Worm (Caenorhabditis elegans) whole organism, L2 larva: ENCODE results near the gene hst-3.1.

Experiments
- C34F6.9 ChIP-seq: fragments of 150-350 bp; optimal IDR thresholded peaks from 2 replicates; lab custom pipeline; 2014; ENCODE audit warnings: missing biosample characterization, missing genetic modification characterization
- F13H6.1 ChIP-seq: sonication (generic microtip); optimal IDR thresholded peaks from 2 replicates; lab custom pipeline; 2016; ENCODE audit warnings: missing genetic modification characterization, missing compliant biosample characterization
- R02D3.7 ChIP-seq: fragments of 150-350 bp; optimal IDR thresholded peaks from 2 replicates; lab custom pipeline; 2014; ENCODE audit warnings: missing biosample characterization, missing genetic modification characterization
- Y55F3AM.14 ChIP-seq: fragments of 200-800 bp; sonication (Bioruptor generic); optimal IDR thresholded peaks from 2 replicates; lab custom pipeline; 2018; ENCODE audit warnings: mild to moderate bottlenecking, missing genetic modification characterization, missing compliant biosample characterization
- ZK546.5 ChIP-seq: sonication (generic microtip); optimal IDR thresholded peaks from 2 replicates; lab custom pipeline; 2017; ENCODE audit warnings: missing biosample characterization, missing genetic modification characterization
- alr-1 ChIP-seq: fragments of 150-350 bp; optimal IDR thresholded peaks from 2 replicates; lab custom pipeline; 2014; ENCODE audit warnings: missing biosample characterization, missing genetic modification characterization
- aly-2 ChIP-seq: fragments of 150-350 bp; optimal IDR thresholded peaks from 2 replicates; lab custom pipeline; 2014; ENCODE audit warnings: missing biosample characterization, missing genetic modification characterization
- ama-1 ChIP-seq: fragments of 150-350 bp; optimal IDR thresholded peaks from 2 replicates; lab custom pipeline; 2018; ENCODE audit warnings: inconsistent platforms
- blmp-1 ChIP-seq: sonication (generic microtip); optimal IDR thresholded peaks from 2 replicates; lab custom pipeline; 2017; ENCODE audit warnings: missing genetic modification characterization, mild to moderate bottlenecking, missing compliant biosample characterization, antibody characterized with exemption, moderate library complexity; ENCODE audit not compliant: insufficient read depth
- ceh-16 ChIP-seq: fragments of 150-350 bp; optimal IDR thresholded peaks from 2 replicates; lab custom pipeline; 2014; ENCODE audit warnings: missing biosample characterization, missing genetic modification characterization
- crh-2 ChIP-seq: sonication (generic microtip); optimal IDR thresholded peaks from 2 replicates; lab custom pipeline; 2017; ENCODE audit warnings: missing biosample characterization, missing genetic modification characterization
- egl-27 ChIP-seq: sonication (generic microtip); optimal IDR thresholded peaks from 3 replicates; lab custom pipeline; 2017; ENCODE audit warnings: missing biosample characterization, missing genetic modification reagents, missing genetic modification characterization
- elt-1 ChIP-seq: fragments of 150-350 bp; optimal IDR thresholded peaks from 2 replicates; lab custom pipeline; 2014; ENCODE audit warnings: missing biosample characterization, missing genetic modification characterization
- elt-3 ChIP-seq: sonication (generic microtip); optimal IDR thresholded peaks from 2 replicates; lab custom pipeline; 2017; ENCODE audit warnings: missing biosample characterization, missing genetic modification characterization
- fos-1 ChIP-seq: fragments of 150-350 bp; optimal IDR thresholded peaks from 2 replicates; lab custom pipeline; 2014; ENCODE audit warnings: missing biosample characterization, missing genetic modification characterization
- gmeb-1 ChIP-seq: fragments of 150-350 bp; optimal IDR thresholded peaks from 2 replicates; lab custom pipeline; 2014; ENCODE audit warnings: missing biosample characterization, missing genetic modification characterization
- lin-11 ChIP-seq: fragments of 150-350 bp; sonication (generic microtip); optimal IDR thresholded peaks from 2 replicates; lab custom pipeline; 2014; ENCODE audit warnings: missing biosample characterization, missing genetic modification characterization, inconsistent platforms, mixed read lengths
- lin-13 ChIP-seq: fragments of 150-350 bp; optimal IDR thresholded peaks from 2 replicates; lab custom pipeline; 2014; ENCODE audit warnings: missing biosample characterization, missing genetic modification reagents, missing genetic modification characterization
- lin-39 ChIP-seq: fragments of 150-350 bp; optimal IDR thresholded peaks from 2 replicates; lab custom pipeline; 2014; ENCODE audit warnings: missing biosample characterization, missing genetic modification reagents, missing genetic modification characterization
- lsy-2 ChIP-seq, 2 experiments: fragments of 150-350 bp in 1 of 2; sonication (generic microtip) in 1 of 2; optimal IDR thresholded peaks; 2 replicates each; lab custom pipeline; 2014 to 2017; ENCODE audit warnings: missing biosample characterization in 2 of 2, missing genetic modification characterization in 2 of 2
- mab-5 ChIP-seq: fragments of 150-350 bp; optimal IDR thresholded peaks from 2 replicates; lab custom pipeline; 2014; ENCODE audit warnings: missing biosample characterization, missing genetic modification characterization
- mbf-1 ChIP-seq: sonication (generic microtip); optimal IDR thresholded peaks from 2 replicates; lab custom pipeline; 2017; ENCODE audit warnings: missing biosample characterization, missing genetic modification characterization
- mdl-1 ChIP-seq, 2 experiments: fragments of 150-350 bp in 1 of 2; sonication (generic microtip) in 1 of 2; optimal IDR thresholded peaks; 2 replicates each; lab custom pipeline; 2017; ENCODE audit warnings: missing biosample characterization in 2 of 2, missing genetic modification characterization in 2 of 2
- nhr-10 ChIP-seq: sonication (generic microtip); optimal IDR thresholded peaks from 2 replicates; lab custom pipeline; 2017; ENCODE audit warnings: missing biosample characterization, missing genetic modification characterization
- nhr-11 ChIP-seq: fragments of 150-350 bp; optimal IDR thresholded peaks from 2 replicates; lab custom pipeline; 2014; ENCODE audit warnings: missing biosample characterization, missing genetic modification characterization
- nhr-12 ChIP-seq: fragments of 150-350 bp; optimal IDR thresholded peaks from 2 replicates; lab custom pipeline; 2014; ENCODE audit warnings: missing biosample characterization, missing genetic modification characterization
- nhr-129 ChIP-seq: fragments of 150-350 bp; optimal IDR thresholded peaks from 2 replicates; lab custom pipeline; 2014; ENCODE audit warnings: missing biosample characterization, missing genetic modification characterization
- nhr-21 ChIP-seq: fragments of 150-350 bp; optimal IDR thresholded peaks from 2 replicates; lab custom pipeline; 2014; ENCODE audit warnings: missing biosample characterization, missing genetic modification characterization
- nhr-23 ChIP-seq: fragments of 150-350 bp; optimal IDR thresholded peaks from 2 replicates; lab custom pipeline; 2014; ENCODE audit warnings: missing biosample characterization, missing genetic modification reagents, missing genetic modification characterization
- nhr-237 ChIP-seq: fragments of 150-350 bp; optimal IDR thresholded peaks from 2 replicates; lab custom pipeline; 2014; ENCODE audit warnings: missing biosample characterization, missing genetic modification characterization
- nhr-25 ChIP-seq: fragments of 150-350 bp; sonication (generic microtip); optimal IDR thresholded peaks from 3 replicates; lab custom pipeline; 2014; ENCODE audit warnings: missing biosample characterization, missing genetic modification characterization
- nhr-6 ChIP-seq: fragments of 150-350 bp; optimal IDR thresholded peaks from 2 replicates; lab custom pipeline; 2014; ENCODE audit warnings: missing biosample characterization, missing genetic modification characterization
- peb-1 ChIP-seq: fragments of 150-350 bp; optimal IDR thresholded peaks from 2 replicates; lab custom pipeline; 2014; ENCODE audit warnings: missing biosample characterization, missing genetic modification characterization
- sem-4 ChIP-seq: fragments of 150-350 bp; optimal IDR thresholded peaks from 2 replicates; lab custom pipeline; 2014; ENCODE audit warnings: missing biosample characterization, missing genetic modification reagents, missing genetic modification characterization
- skn-1 ChIP-seq: sonication (generic microtip); optimal IDR thresholded peaks from 2 replicates; lab custom pipeline; 2017; ENCODE audit warnings: missing biosample characterization, missing genetic modification characterization
- sma-3 ChIP-seq: sonication (generic microtip); optimal IDR thresholded peaks from 2 replicates; lab custom pipeline; 2016; ENCODE audit warnings: missing genetic modification reagents, missing genetic modification characterization, missing compliant biosample characterization
- sma-9 ChIP-seq, 2 experiments: fragments of 150-350 bp in 1 of 2; sonication (generic microtip) in 1 of 2; optimal IDR thresholded peaks; 2 replicates each; lab custom pipeline; 2014 to 2016; ENCODE audit warnings: missing genetic modification characterization in 2 of 2, mild to moderate bottlenecking in 1 of 2, missing biosample characterization in 1 of 2, missing compliant biosample characterization in 1 of 2, missing genetic modification reagents in 1 of 2, moderate library complexity in 1 of 2
- snpc-4 ChIP-seq: fragments of 150-350 bp; optimal IDR thresholded peaks from 2 replicates; lab custom pipeline; 2014; ENCODE audit warnings: missing biosample characterization, missing genetic modification characterization
- unc-39 ChIP-seq: fragments of 150-350 bp; optimal IDR thresholded peaks from 2 replicates; lab custom pipeline; 2014; ENCODE audit warnings: missing biosample characterization, missing genetic modification characterization
- unc-55 ChIP-seq: fragments of 150-350 bp; sonication (generic microtip); optimal IDR thresholded peaks from 3 replicates; lab custom pipeline; 2014; ENCODE audit warnings: missing biosample characterization, missing genetic modification reagents, missing genetic modification characterization
- unc-62 ChIP-seq: fragments of 150-350 bp; optimal IDR thresholded peaks from 2 replicates; lab custom pipeline; 2014; ENCODE audit warnings: missing biosample characterization, missing genetic modification reagents, missing genetic modification characterization
- zag-1 ChIP-seq: fragments of 150-350 bp; optimal IDR thresholded peaks from 2 replicates; lab custom pipeline; 2014; ENCODE audit warnings: missing biosample characterization, missing genetic modification characterization
- ztf-1 ChIP-seq: fragments of 200-800 bp; sonication (Bioruptor generic); conservative IDR thresholded peaks from 2 replicates; pipeline ENCODE4 v1.3.6; 2022; ENCODE audit warnings: missing genetic modification characterization, missing compliant biosample characterization
- ztf-11 ChIP-seq: sonication (generic microtip); optimal IDR thresholded peaks from 2 replicates; lab custom pipeline; 2017; ENCODE audit warnings: missing biosample characterization, missing genetic modification characterization

hst-3.1 gene

DNA sequence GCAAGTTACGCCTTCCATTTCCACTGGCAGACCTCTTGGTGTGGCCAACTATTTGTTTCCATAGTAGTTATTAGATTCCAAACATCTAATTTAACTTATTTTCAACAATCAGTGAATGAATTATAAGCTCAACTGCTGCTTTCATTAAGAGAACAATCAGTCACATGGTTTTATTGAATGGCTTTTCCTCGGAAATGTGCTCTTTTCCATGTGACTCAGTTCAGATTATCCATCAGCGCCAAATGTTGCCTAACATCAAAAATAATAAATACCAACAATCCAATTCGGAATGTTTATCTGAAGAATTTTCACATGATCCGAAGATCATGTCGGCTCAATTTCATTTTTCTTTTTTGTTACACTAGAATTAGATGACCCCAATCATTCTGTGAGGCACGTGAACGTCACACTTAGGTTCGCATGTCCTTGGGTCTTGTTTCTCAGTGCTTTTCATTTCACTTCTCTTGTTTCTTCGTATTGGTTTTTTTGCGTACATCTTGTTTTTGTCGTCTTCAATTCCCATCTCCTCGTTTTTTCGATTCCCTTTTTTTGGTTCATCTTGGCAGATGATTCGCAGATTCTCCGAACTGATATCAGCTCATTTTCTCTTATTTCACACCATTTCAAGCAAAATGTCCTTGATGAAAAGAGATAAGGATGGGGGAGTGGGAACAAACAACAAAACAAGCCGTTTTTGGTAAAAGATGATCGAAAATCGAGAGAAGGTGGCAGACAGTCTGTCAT is 7.3 kb upstream of the hst-3.1 start:
- TF ChIP-seq F13H6.1 (tag; lab: Kevin White, UChicago) (no peak), fos-1 (tag; lab: Kevin White, UChicago) (no peak), nhr-10 (no peak), nhr-25 (peak; percentile 68), R02D3.7 (tag; lab: Kevin White, UChicago) (no peak), elt-1 (tag; lab: Kevin White, UChicago) (peak; percentile 69), mbf-1 (no peak), crh-2 (tag; lab: Kevin White, UChicago) (no peak), mab-5 (tag; lab: Kevin White, UChicago) (no peak), peb-1 (tag; lab: Kevin White, UChicago) (no peak), ZK546.5 (tag; lab: Kevin White, UChicago) (no peak), skn-1 (tag; lab: Kevin White, UChicago) (no peak), sma-3 (GFP tag; lab: Kevin White, UChicago) (peak; percentile 37), Y55F3AM.14 (GFP tag; lab: Kevin White, UChicago) (no peak), nhr-129 (tag; lab: Kevin White, UChicago) (peak; percentile 38), lin-11 (tag; lab: Kevin White, UChicago) (no peak), egl-27 (tag; lab: Kevin White, UChicago) (no peak), ama-1 (lab: Kevin White, UChicago) (no peak), zag-1 (no peak), ztf-11 (tag; lab: Kevin White, UChicago) (no peak), nhr-21 (no peak), lsy-2 (tag; optimal IDR thresholded peaks at IDR 0.05; lab: Kevin White, UChicago) (peak in 1 of 2 experiments; percentile 37), lin-13 (GFP tag; lab: Kevin White, UChicago) (no peak), sem-4 (tag; lab: Kevin White, UChicago) (no peak), unc-39 (tag; lab: Kevin White, UChicago) (no peak), C34F6.9 (tag; lab: Kevin White, UChicago) (peak; percentile 36), nhr-11 (tag; lab: Kevin White, UChicago) (no peak), blmp-1 (tag; lab: Kevin White, UChicago) (peak; percentile 55), aly-2 (no peak), sma-9 (GFP tag; optimal IDR thresholded peaks at IDR 0.05; lab: Kevin White, UChicago) (peak; percentile 23), sma-9 (tag; optimal IDR thresholded peaks at IDR 0.05; lab: Kevin White, UChicago) (no peak), mdl-1 (tag; optimal IDR thresholded peaks at IDR 0.05; lab: Kevin White, UChicago) (no peak), nhr-23 (tag; lab: Kevin White, UChicago) (peak; percentile 66), nhr-237 (no peak), ztf-1 (GFP tag; lab: Robert Waterston, UW) (no peak), ceh-16 (tag; lab: Kevin White, UChicago) (peak; percentile 61), snpc-4 (tag; lab: Kevin White, UChicago) (no peak), nhr-12 (tag; lab: Kevin White, UChicago) (no peak), unc-62 (no peak), gmeb-1 (tag; lab: Kevin White, UChicago) (no peak), alr-1 (tag; lab: Kevin White, UChicago) (no peak)
- TF ChIP-seq, all 48 proteins: peak for 10

DNA sequence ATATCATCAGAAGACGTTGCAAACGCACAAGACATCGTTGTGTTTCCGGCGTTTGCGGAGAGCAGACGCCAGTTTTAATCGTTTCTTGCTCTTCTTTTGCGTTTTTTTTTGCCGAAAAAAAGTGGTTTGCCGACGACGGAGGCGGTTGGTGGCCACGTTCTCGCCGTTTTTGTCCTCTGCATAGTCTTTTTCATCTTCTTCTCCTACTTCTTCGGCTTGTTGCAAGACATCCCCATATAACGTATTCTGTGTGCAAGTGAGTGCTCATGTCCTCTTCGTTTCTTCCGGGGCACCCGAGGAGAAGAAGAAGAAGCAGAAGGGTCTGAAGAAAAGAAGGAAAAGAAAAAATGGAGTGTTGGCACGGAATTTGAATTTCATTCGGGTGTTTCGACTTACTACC is 6.0 kb upstream of the hst-3.1 start:
- no peak for TF ChIP-seq ceh-16 (tag; lab: Kevin White, UChicago)
- TF ChIP-seq alr-1 (tag; lab: Kevin White, UChicago) = no peak
- peak; percentile 46 for TF ChIP-seq sem-4 (tag; lab: Kevin White, UChicago)
- no peak for TF ChIP-seq unc-62
- TF ChIP-seq R02D3.7 (tag; lab: Kevin White, UChicago) = no peak
- no peak for TF ChIP-seq aly-2
- TF ChIP-seq elt-1 (tag; lab: Kevin White, UChicago) = no peak
- TF ChIP-seq peb-1 (tag; lab: Kevin White, UChicago) = no peak
- no peak for TF ChIP-seq nhr-237
- peak; percentile 15 for TF ChIP-seq sma-9 (GFP tag; optimal IDR thresholded peaks at IDR 0.05; lab: Kevin White, UChicago)
- no peak for TF ChIP-seq sma-9 (tag; optimal IDR thresholded peaks at IDR 0.05; lab: Kevin White, UChicago)
- TF ChIP-seq sma-3 (GFP tag; lab: Kevin White, UChicago) = no peak
- TF ChIP-seq nhr-6 (tag; lab: Kevin White, UChicago) = no peak
- TF ChIP-seq fos-1 (tag; lab: Kevin White, UChicago) = no peak
- TF ChIP-seq lin-39 (tag; lab: Kevin White, UChicago) = no peak
- peak; percentile 7 for TF ChIP-seq C34F6.9 (tag; lab: Kevin White, UChicago)
- TF ChIP-seq mbf-1 = no peak
- TF ChIP-seq unc-55 = peak; percentile 1
- TF ChIP-seq blmp-1 (tag; lab: Kevin White, UChicago) = no peak
- TF ChIP-seq crh-2 (tag; lab: Kevin White, UChicago) = no peak
- no peak for TF ChIP-seq ztf-1 (GFP tag; lab: Robert Waterston, UW)
- no peak for TF ChIP-seq elt-3
- no peak for TF ChIP-seq mdl-1 (tag; optimal IDR thresholded peaks at IDR 0.05; lab: Kevin White, UChicago)
- no peak for TF ChIP-seq unc-39 (tag; lab: Kevin White, UChicago)
- no peak for TF ChIP-seq ztf-11 (tag; lab: Kevin White, UChicago)
